Worm (Caenorhabditis elegans) whole organism, late embryonic: ENCODE results near the gene grl-12.

ENCODE experiments used
- ceh-31 ChIP-seq: sonication (generic microtip); optimal IDR thresholded peaks from 2 replicates; lab custom pipeline; 2016; ENCODE audit warnings: missing genetic modification characterization, missing compliant biosample characterization
- ceh-45 ChIP-seq: fragments of 200-800 bp; sonication (Bioruptor generic); IDR thresholded peaks from 2 replicates; pipeline ENCODE4 v1.3.6; 2022; ENCODE audit warnings: missing genetic modification reagents, missing genetic modification characterization, missing compliant biosample characterization
- hlh-8 ChIP-seq: sonication (generic microtip); optimal IDR thresholded peaks from 2 replicates; lab custom pipeline; 2016; ENCODE audit warnings: missing genotype, missing genetic modification characterization, missing compliant biosample characterization
- nfya-1 ChIP-seq: sonication (generic microtip); optimal IDR thresholded peaks from 2 replicates; lab custom pipeline; 2017; ENCODE audit warnings: missing genetic modification characterization, mild to moderate bottlenecking, missing compliant biosample characterization, antibody characterized with exemption, moderate library complexity

ce11 chrV:8650365-8650764 lies 13.6 kb upstream of the grl-12 start:
- TF ChIP-seq hlh-8 (tag; lab: Kevin White, UChicago), result no peak
- TF ChIP-seq nfya-1, result no peak
- TF ChIP-seq ceh-45 (GFP tag; lab: Robert Waterston, UW), result no peak
- TF ChIP-seq ceh-31, result no peak
